Fruit fly (Drosophila melanogaster): ENCODE data around the gene CG33710.
A peak's percentile ranks its signal among the peaks of the same experiment; 100 is the strongest.

Gene CG33710

DNA sequence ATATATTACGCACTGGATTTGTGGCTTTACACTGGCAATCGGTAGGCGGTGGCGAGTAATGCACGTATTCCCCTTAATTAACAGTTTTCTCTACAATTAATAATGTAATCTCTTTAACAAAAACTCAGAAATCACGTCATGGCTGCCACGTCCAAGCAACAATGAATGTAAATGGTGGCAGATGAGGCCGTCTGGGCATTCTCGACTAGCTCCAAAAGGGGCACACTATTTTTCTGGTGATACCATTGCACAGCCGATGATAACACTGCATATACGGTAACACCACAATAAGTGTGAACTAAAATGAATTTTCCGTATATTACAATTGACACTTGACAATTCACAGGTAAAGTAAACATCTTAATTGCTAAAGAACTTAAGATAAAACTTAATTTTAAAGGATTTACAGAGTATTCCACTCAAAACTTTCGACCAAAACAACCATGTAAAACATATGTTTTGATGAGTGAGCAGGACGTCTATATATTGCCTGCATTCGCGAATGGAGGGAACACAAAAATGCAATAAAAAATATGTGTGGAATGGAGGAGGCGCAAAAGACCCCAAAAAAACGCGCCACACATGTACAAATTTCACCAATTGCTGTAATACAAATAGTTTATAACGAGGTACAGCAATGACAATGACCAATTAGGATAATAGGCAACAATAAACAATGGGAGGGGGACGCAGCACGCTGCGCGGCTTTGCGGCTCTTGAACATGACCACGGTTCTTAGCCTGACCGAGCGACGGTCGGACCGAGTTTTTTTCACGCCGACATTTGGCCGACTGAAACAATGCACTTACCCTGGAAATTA is 43.1 kb downstream of the CG33710 start (continued):
- TF ChIP-seq cg (GFP tag; optimal IDR thresholded peaks at IDR 0.05) (no peak), E2f1 (GFP tag; IDR thresholded peaks at IDR 0.05) (no peak), ato (GFP tag; IDR thresholded peaks at IDR 0.05; ENCODE audit: partially characterized antibody) (no peak), CG2120 (GFP tag; optimal IDR thresholded peaks at IDR 0.05) (no peak), CG10565 (GFP tag; optimal IDR thresholded peaks at IDR 0.05) (no peak), CG13894 (tag; optimal IDR thresholded peaks at IDR 0.05) (no peak), cad (GFP tag; optimal IDR thresholded peaks at IDR 0.05) (no peak), luna (GFP tag; optimal IDR thresholded peaks at IDR 0.05) (no peak), bowl (GFP tag; IDR thresholded peaks at IDR 0.05) (no peak), Hr51 (GFP tag; optimal IDR thresholded peaks at IDR 0.05) (peak in 1 of 2 experiments; percentile 25), Hmr (GFP tag; optimal IDR thresholded peaks at IDR 0.05) (peak; percentile 54), bbx (GFP tag; IDR thresholded peaks at IDR 0.05; ENCODE audit: partially characterized antibody) (no peak), CG8281 (tag; optimal IDR thresholded peaks at IDR 0.05) (no peak), HLHmδ (GFP tag; optimal IDR thresholded peaks at IDR 0.05) (peak; percentile 55), sens-2 (GFP tag; IDR thresholded peaks at IDR 0.05) (no peak), zen (tag; optimal IDR thresholded peaks at IDR 0.05) (peak; percentile 25), Ets65A (GFP tag) (peak; percentile 80), ase (GFP tag; IDR thresholded peaks at IDR 0.05) (no peak), CG18262 (tag; optimal IDR thresholded peaks at IDR 0.05) (no peak), usp (GFP tag; optimal IDR thresholded peaks at IDR 0.05) (no peak), CG1602 (GFP tag; optimal IDR thresholded peaks at IDR 0.05) (no peak), ERR (GFP tag; optimal IDR thresholded peaks at IDR 0.05) (no peak), CG12299 (tag; optimal IDR thresholded peaks at IDR 0.05) (no peak), Fer2 (tag; optimal IDR thresholded peaks at IDR 0.05) (no peak), hb (GFP tag; IDR thresholded peaks at IDR 0.05; ENCODE audit: partially characterized antibody) (no peak), cwo (GFP tag; optimal IDR thresholded peaks at IDR 0.05) (no peak), CG11093 (GFP tag; IDR thresholded peaks at IDR 0.05) (no peak), Six4 (GFP tag; optimal IDR thresholded peaks at IDR 0.05) (no peak), Blimp-1 (GFP tag; optimal IDR thresholded peaks at IDR 0.05) (no peak), CG10959 (GFP tag; IDR thresholded peaks at IDR 0.05) (no peak), disco-r (GFP tag; optimal IDR thresholded peaks at IDR 0.05) (no peak), gt (GFP tag; IDR thresholded peaks at IDR 0.05) (no peak), Doc3 (GFP tag; IDR thresholded peaks at IDR 0.05; ENCODE audit: partially characterized antibody) (no peak), Dfd (GFP tag; optimal IDR thresholded peaks at IDR 0.05) (no peak), CG8388 (GFP tag; optimal IDR thresholded peaks at IDR 0.05) (no peak), CG8478 (optimal IDR thresholded peaks at IDR 0.05) (no peak), CG34224 (GFP tag; IDR thresholded peaks at IDR 0.05; ENCODE audit: partially characterized antibody) (no peak), ap (GFP tag; IDR thresholded peaks at IDR 0.05) (no peak), Stat92E (GFP tag; optimal IDR thresholded peaks at IDR 0.05) (peak in 1 of 3 experiments; percentile 14), NK7.1 (GFP tag; optimal IDR thresholded peaks at IDR 0.05) (no peak), ewg (GFP tag; optimal IDR thresholded peaks at IDR 0.05) (peak; percentile 9), Dll (GFP tag; IDR thresholded peaks at IDR 0.05; ENCODE audit: partially characterized antibody) (no peak), odd (GFP tag; optimal IDR thresholded peaks at IDR 0.05) (no peak), btn (GFP tag; optimal IDR thresholded peaks at IDR 0.05) (no peak), CG12659 (GFP tag; optimal IDR thresholded peaks at IDR 0.05) (peak; percentile 61), Poxn (GFP tag; IDR thresholded peaks at IDR 0.05) (no peak), dmrt11E (tag; optimal IDR thresholded peaks at IDR 0.05) (no peak), CG4707 (GFP tag; optimal IDR thresholded peaks at IDR 0.05) (peak; percentile 32), Kr (GFP tag; optimal IDR thresholded peaks at IDR 0.05) (no peak)

Measured in whole organism, embryonic.